Worm (Caenorhabditis elegans) whole organism, young adult: ENCODE results near the gene pbs-3.

ENCODE experiments used
- F33H1.4 ChIP-seq: fragments of 200-800 bp; sonication (Bioruptor generic); IDR thresholded peaks from 2 replicates; pipeline ENCODE4 v1.3.6; 2022; ENCODE audit warnings: missing genetic modification reagents, missing genetic modification characterization, missing compliant biosample characterization
- K11D2.4 ChIP-seq: fragments of 200-800 bp; sonication (Bioruptor generic); IDR thresholded peaks from 2 replicates; pipeline ENCODE4 v1.3.6; 2022; ENCODE audit warnings: missing genetic modification reagents, missing genetic modification characterization, missing compliant biosample characterization
- K12H6.12 ChIP-seq: fragments of 200-800 bp; sonication (Bioruptor generic); optimal IDR thresholded peaks from 2 replicates; lab custom pipeline; 2018; ENCODE audit warnings: mild to moderate bottlenecking, missing genetic modification characterization, missing compliant biosample characterization
- Y53G8AR.9 ChIP-seq: fragments of 200-800 bp; sonication (Bioruptor generic); conservative IDR thresholded peaks from 2 replicates; pipeline ENCODE4 v1.3.6; 2022; ENCODE audit warnings: missing genetic modification reagents, missing genetic modification characterization, missing compliant biosample characterization
- attf-3 ChIP-seq: fragments of 200-800 bp; sonication (Bioruptor generic); conservative IDR thresholded peaks from 2 replicates; pipeline ENCODE4 v1.3.6; 2022; ENCODE audit warnings: missing genetic modification reagents, missing genetic modification characterization, missing compliant biosample characterization
- attf-5 ChIP-seq: fragments of 200-800 bp; sonication (Bioruptor generic); optimal IDR thresholded peaks from 2 replicates; lab custom pipeline; 2018; ENCODE audit warnings: mild to moderate bottlenecking, missing genetic modification characterization, missing compliant biosample characterization
- cebp-1 ChIP-seq, 2 experiments: fragments of 200-800 bp in 1 of 2; sonication (Bioruptor generic) in 1 of 2; sonication (generic microtip) in 1 of 2; IDR thresholded peaks in 1 of 2; optimal IDR thresholded peaks in 1 of 2; 2 replicates each; pipeline versions ENCODE4 v1.3.6 to Lab custom; 2017 to 2022; ENCODE audit warnings: missing compliant biosample characterization in 2 of 2, missing genetic modification characterization in 2 of 2, mild to moderate bottlenecking in 1 of 2, missing genetic modification reagents in 1 of 2, moderate library complexity in 1 of 2
- ceh-100 ChIP-seq: fragments of 200-800 bp; sonication (Bioruptor generic); IDR thresholded peaks from 2 replicates; pipeline ENCODE4 v1.3.6; 2022; ENCODE audit warnings: missing genetic modification reagents, missing genetic modification characterization, missing compliant biosample characterization
- ceh-27 ChIP-seq: fragments of 200-800 bp; sonication (Bioruptor generic); optimal IDR thresholded peaks from 2 replicates; lab custom pipeline; 2018; ENCODE audit warnings: mild to moderate bottlenecking, missing genetic modification characterization, moderate library complexity, missing compliant biosample characterization
- ceh-79 ChIP-seq: sonication (generic microtip); optimal IDR thresholded peaks from 2 replicates; lab custom pipeline; 2017; ENCODE audit warnings: mild to moderate bottlenecking, missing genetic modification characterization, missing compliant biosample characterization
- hlh-26 ChIP-seq: fragments of 200-800 bp; sonication (Bioruptor generic); conservative IDR thresholded peaks from 2 replicates; pipeline ENCODE4 v1.3.6; 2022; ENCODE audit warnings: missing genetic modification reagents, missing genetic modification characterization, missing compliant biosample characterization
- hmg-1.2 ChIP-seq: fragments of 200-800 bp; sonication (Bioruptor generic); IDR thresholded peaks from 2 replicates; pipeline ENCODE4 v1.3.6; 2022; ENCODE audit warnings: missing genetic modification reagents, missing genetic modification characterization, missing compliant biosample characterization
- hsf-1 ChIP-seq: fragments of 200-800 bp; sonication (Bioruptor generic); IDR thresholded peaks from 2 replicates; pipeline ENCODE4 v1.3.6; 2022; ENCODE audit warnings: missing genetic modification reagents, missing genetic modification characterization, missing compliant biosample characterization
- lin-40 ChIP-seq: sonication (generic microtip); optimal IDR thresholded peaks from 2 replicates; lab custom pipeline; 2016; ENCODE audit warnings: missing genetic modification characterization, mild to moderate bottlenecking, missing compliant biosample characterization, missing genotype, missing genetic modification reagents
- lsl-1 ChIP-seq: fragments of 200-800 bp; sonication (Bioruptor generic); optimal IDR thresholded peaks from 2 replicates; lab custom pipeline; 2018; ENCODE audit warnings: mild to moderate bottlenecking, missing genetic modification characterization, moderate library complexity, missing compliant biosample characterization
- lsy-27 ChIP-seq: sonication (generic microtip); optimal IDR thresholded peaks from 2 replicates; lab custom pipeline; 2017; ENCODE audit warnings: missing genetic modification characterization, mild to moderate bottlenecking, missing compliant biosample characterization, antibody characterized with exemption, missing genotype, borderline replicate concordance; ENCODE audit not compliant: insufficient read depth
- madf-10 ChIP-seq: sonication (generic microtip); optimal IDR thresholded peaks from 2 replicates; lab custom pipeline; 2016; ENCODE audit warnings: mild to moderate bottlenecking, missing genetic modification characterization, missing compliant biosample characterization
- madf-3 ChIP-seq: fragments of 200-800 bp; sonication (Bioruptor generic); IDR thresholded peaks from 2 replicates; pipeline ENCODE4 v1.3.6; 2022; ENCODE audit warnings: missing genetic modification reagents, missing genetic modification characterization, missing compliant biosample characterization
- madf-6 ChIP-seq: fragments of 200-800 bp; sonication (Bioruptor generic); IDR thresholded peaks from 2 replicates; pipeline ENCODE4 v1.3.6; 2022; ENCODE audit warnings: missing genetic modification reagents, missing genetic modification characterization, missing compliant biosample characterization
- nhr-120 ChIP-seq: fragments of 200-800 bp; sonication (Bioruptor generic); IDR thresholded peaks from 2 replicates; pipeline ENCODE4 v1.3.6; 2022; ENCODE audit warnings: missing genetic modification characterization, missing compliant biosample characterization
- pha-4 ChIP-seq: fragments of 150-350 bp; sonication (generic microtip); optimal IDR thresholded peaks from 2 replicates; lab custom pipeline; 2014; ENCODE audit warnings: missing biosample characterization, missing genetic modification reagents, missing genetic modification characterization
- rec-8 ChIP-seq, 2 experiments: sonication (generic microtip); optimal IDR thresholded peaks; 2 replicates each; lab custom pipeline; 2016; ENCODE audit warnings: mild to moderate bottlenecking in 2 of 2, missing genetic modification characterization in 2 of 2, missing genetic modification reagents in 2 of 2, missing genotype in 2 of 2, missing biosample characterization in 1 of 2, missing compliant biosample characterization in 1 of 2, moderate library complexity in 1 of 2
- snpc-4 ChIP-seq, 5 experiments: fragments of 150-350 bp in 1 of 5; sonication (generic microtip) in 4 of 5; optimal IDR thresholded peaks; 2 replicates each; lab custom pipeline; 2014 to 2018; ENCODE audit warnings: missing genetic modification characterization in 5 of 5, missing biosample characterization in 3 of 5, antibody characterized with exemption in 2 of 5, mild to moderate bottlenecking in 2 of 5, missing compliant biosample characterization in 2 of 5, missing genotype in 2 of 5, moderate library complexity in 2 of 5, missing genetic modification reagents in 1 of 5
- unc-62 ChIP-seq: fragments of 150-350 bp; optimal IDR thresholded peaks from 2 replicates; lab custom pipeline; 2014; ENCODE audit warnings: missing biosample characterization, missing genetic modification reagents, missing genetic modification characterization
- zfh-2 ChIP-seq: fragments of 200-800 bp; sonication (Bioruptor generic); conservative IDR thresholded peaks from 2 replicates; pipeline ENCODE4 v1.3.6; 2022; ENCODE audit warnings: missing genetic modification reagents, missing genetic modification characterization, missing compliant biosample characterization

pbs-3 gene

ce11 chrII:4908160-4908559, 47.1 kb downstream of the pbs-3 start:
- no peak for TF ChIP-seq K12H6.12 (tag; lab: Kevin White, UChicago)
- no peak for TF ChIP-seq lsy-27
- TF ChIP-seq attf-5 (GFP tag; lab: Kevin White, UChicago): peak; percentile 22
- TF ChIP-seq cebp-1 (GFP tag; IDR thresholded peaks at IDR 0.05; lab: Robert Waterston, UW): no peak
- peak; percentile 20 for TF ChIP-seq cebp-1 (tag; optimal IDR thresholded peaks at IDR 0.05; lab: Kevin White, UChicago)
- no peak for TF ChIP-seq hsf-1 (GFP tag; lab: Robert Waterston, UW)
- no peak for TF ChIP-seq ceh-79 (tag; lab: Kevin White, UChicago)
- peak; percentile 40; the same call in 1 of the 2 replicates for TF ChIP-seq hmg-1.2 (GFP tag; lab: Robert Waterston, UW)
- 0 out of 2 replicates have a peak, but pooled peaks have one; percentile 35 for TF ChIP-seq zfh-2
- TF ChIP-seq lin-40 (tag; lab: Kevin White, UChicago): peak; percentile 24
- 0 out of 2 replicates have a peak, but pooled peaks have one; percentile 9 for TF ChIP-seq K11D2.4 (GFP tag; lab: Robert Waterston, UW)
- TF ChIP-seq, all 124 proteins: peak for 6

ce11 chrII:4905883-4906282, 49.3 kb downstream of the pbs-3 start:
- TF ChIP-seq attf-3 (GFP tag; lab: Robert Waterston, UW) (no peak), pha-4 (no peak), nhr-120 (GFP tag; lab: Robert Waterston, UW) (no peak), Y53G8AR.9 (GFP tag; lab: Robert Waterston, UW) (no peak), madf-10 (tag; lab: Kevin White, UChicago) (no peak), rec-8 (tag; optimal IDR thresholded peaks at IDR 0.05; lab: Kevin White, UChicago) (no peak)

- no peak for TF ChIP-seq hlh-26 (GFP tag; lab: Robert Waterston, UW)
- TF ChIP-seq ceh-27: no peak
- TF ChIP-seq madf-3 (GFP tag; lab: Robert Waterston, UW): no peak
- no peak for TF ChIP-seq ceh-100 (GFP tag; lab: Robert Waterston, UW)
- peak; percentile 70 for TF ChIP-seq lsl-1 (GFP tag; lab: Kevin White, UChicago)
- peak; percentile 56 for TF ChIP-seq madf-6
- peak; percentile 50; the same call in 1 of the 2 replicates for TF ChIP-seq F33H1.4
These were observed 49.9 kb downstream of the pbs-3 start for ce11 chrII:4905331-4905730.

- TF ChIP-seq madf-10 (tag; lab: Kevin White, UChicago): no peak
- no peak for TF ChIP-seq snpc-4 (GFP tag; optimal IDR thresholded peaks at IDR 0.05; lab: Kevin White, UChicago)
- TF ChIP-seq snpc-4 (tag; optimal IDR thresholded peaks at IDR 0.05; lab: Kevin White, UChicago): no peak
- peak; percentile 7 for TF ChIP-seq pha-4
- peak; percentile 67 for TF ChIP-seq unc-62 (GFP tag; lab: Kevin White, UChicago)
These were observed 50.4 kb downstream of the pbs-3 start, which contains the start of gene btbd-10 for ce11 chrII:4904778-4905177. Gene btbd-10 (plus strand): TSS chrII:4905008.
